Fruit fly (Drosophila melanogaster) whole organism, embryonic: ENCODE data around the gene CG16985.

ENCODE experiments used
- B-H1 ChIP-seq: fragments of 200-800 bp; sonication (Bioruptor generic); IDR thresholded peaks from 3 replicates; pipeline ENCODE4 v1.3.6; 2022; ENCODE audit warnings: missing biosample characterization, missing genetic modification characterization
- CG10654 ChIP-seq: fragments of 200-800 bp; sonication (Bioruptor generic); optimal IDR thresholded peaks from 2 replicates; lab custom pipeline; 2016; ENCODE audit warnings: missing biosample characterization, missing genetic modification characterization
- CG11247 ChIP-seq: fragments of 200-800 bp; sonication (Bioruptor generic); IDR thresholded peaks from 2 replicates; pipeline ENCODE4 v1.3.6; 2022; ENCODE audit warnings: missing biosample characterization, missing genetic modification characterization
- CG12071 ChIP-seq: fragments of 200-800 bp; sonication (Bioruptor generic); optimal IDR thresholded peaks from 3 replicates; lab custom pipeline; 2018; ENCODE audit warnings: missing biosample characterization, mild to moderate bottlenecking, missing genetic modification characterization
- CG1233 ChIP-seq: fragments of 200-800 bp; sonication (Bioruptor generic); optimal IDR thresholded peaks from 4 replicates; lab custom pipeline; 2018; ENCODE audit warnings: missing biosample characterization, mild to moderate bottlenecking, missing genetic modification characterization
- CG14667 ChIP-seq: fragments of 200-800 bp; sonication (Bioruptor generic); IDR thresholded peaks from 2 replicates; pipeline ENCODE4 v1.3.6; 2022; ENCODE audit warnings: missing biosample characterization, missing genetic modification characterization
- CG14710 ChIP-seq: fragments of 200-800 bp; sonication (Bioruptor generic); optimal IDR thresholded peaks from 3 replicates; lab custom pipeline; 2019; ENCODE audit warnings: missing biosample characterization, mild to moderate bottlenecking, missing genetic modification characterization, moderate library complexity
- CG1529 ChIP-seq: fragments of 200-800 bp; sonication (Bioruptor generic); optimal IDR thresholded peaks from 3 replicates; lab custom pipeline; 2018; ENCODE audit warnings: missing biosample characterization, missing genetic modification characterization
- CG15479 ChIP-seq: fragments of 200-800 bp; sonication (Bioruptor generic); optimal IDR thresholded peaks from 3 replicates; lab custom pipeline; 2019; ENCODE audit warnings: missing biosample characterization, mild to moderate bottlenecking, missing genetic modification characterization, moderate library complexity
- CG15601 ChIP-seq: fragments of 200-800 bp; sonication (Bioruptor generic); optimal IDR thresholded peaks from 3 replicates; lab custom pipeline; 2019; ENCODE audit warnings: missing biosample characterization, mild to moderate bottlenecking, missing genetic modification characterization, moderate library complexity
- CG1602 ChIP-seq: fragments of 200-800 bp; sonication (Bioruptor generic); optimal IDR thresholded peaks from 3 replicates; lab custom pipeline; 2016; ENCODE audit warnings: missing biosample characterization, missing genetic modification characterization
- CG2202 ChIP-seq: fragments of 200-800 bp; sonication (Bioruptor generic); optimal IDR thresholded peaks from 2 replicates; lab custom pipeline; 2018; ENCODE audit warnings: missing biosample characterization, mild to moderate bottlenecking, missing genetic modification characterization
- CG4617 ChIP-seq: fragments of 200-800 bp; sonication (Bioruptor generic); optimal IDR thresholded peaks from 3 replicates; lab custom pipeline; 2016; ENCODE audit warnings: missing biosample characterization, missing genetic modification characterization, borderline replicate concordance
- CG4854 ChIP-seq: fragments of 200-800 bp; sonication (Bioruptor generic); optimal IDR thresholded peaks from 2 replicates; lab custom pipeline; 2016; ENCODE audit warnings: missing biosample characterization, missing genetic modification characterization, inconsistent platforms
- CG6813 ChIP-seq: fragments of 200-800 bp; sonication (Bioruptor generic); optimal IDR thresholded peaks from 2 replicates; lab custom pipeline; 2017; ENCODE audit warnings: missing biosample characterization, missing genetic modification characterization, mild to moderate bottlenecking, moderate library complexity, missing genetic modification reagents
- CG9727 ChIP-seq: fragments of 200-800 bp; sonication (Bioruptor generic); optimal IDR thresholded peaks from 3 replicates; lab custom pipeline; 2017; ENCODE audit warnings: missing biosample characterization, mild to moderate bottlenecking, missing genetic modification characterization
- CrebB ChIP-seq: fragments of 200-800 bp; sonication (Bioruptor generic); optimal IDR thresholded peaks from 3 replicates; lab custom pipeline; 2018; ENCODE audit warnings: missing biosample characterization, mild to moderate bottlenecking, missing genetic modification characterization
- Deaf1 ChIP-seq: fragments of 200-800 bp; optimal IDR thresholded peaks from 3 replicates; lab custom pipeline; 2019; ENCODE audit warnings: missing biosample characterization, mild to moderate bottlenecking, missing genetic modification characterization, moderate library complexity
- Eip74EF ChIP-seq, 2 experiments: fragments of 200-800 bp in 1 of 2; fragments of >200 bp in 1 of 2; sonication (Bioruptor generic) in 1 of 2; optimal IDR thresholded peaks; 2 replicates each; lab custom pipeline; 2017 to 2019; ENCODE audit warnings: missing biosample characterization in 2 of 2, missing genetic modification characterization in 2 of 2, mild to moderate bottlenecking in 1 of 2, moderate library complexity in 1 of 2
- Ets65A ChIP-seq: fragments of 200-800 bp; sonication (Bioruptor generic); peaks from one replicate; lab custom pipeline; 2016; ENCODE audit warnings: missing biosample characterization, missing genetic modification characterization
- HHEX ChIP-seq: fragments of 200-800 bp; sonication (Bioruptor generic); optimal IDR thresholded peaks from 3 replicates; lab custom pipeline; 2017; ENCODE audit warnings: missing biosample characterization, mild to moderate bottlenecking, missing genetic modification characterization, missing genetic modification reagents
- Hey ChIP-seq: fragments of 200-800 bp; sonication (Bioruptor generic); optimal IDR thresholded peaks from 3 replicates; lab custom pipeline; 2018; ENCODE audit warnings: missing biosample characterization, mild to moderate bottlenecking, missing genetic modification characterization
- Hr78 ChIP-seq, 2 experiments: fragments of 200-800 bp in 1 of 2; fragments of >200 bp in 1 of 2; sonication (Bioruptor generic) in 1 of 2; optimal IDR thresholded peaks; 2 replicates each; lab custom pipeline; 2017 to 2019; ENCODE audit warnings: missing biosample characterization in 2 of 2, missing genetic modification characterization in 2 of 2, mild to moderate bottlenecking in 1 of 2, moderate library complexity in 1 of 2
- Jarid2 ChIP-seq: fragments of 200-800 bp; sonication (Bioruptor generic); optimal IDR thresholded peaks from 3 replicates; lab custom pipeline; 2017; ENCODE audit warnings: mild to moderate bottlenecking, missing biosample characterization, missing genetic modification reagents, missing genetic modification characterization
- Kr ChIP-seq: fragments of 200-800 bp; sonication (Bioruptor generic); optimal IDR thresholded peaks from 2 replicates; lab custom pipeline; 2017; ENCODE audit warnings: missing biosample characterization, mild to moderate bottlenecking, missing genetic modification characterization
- NFAT ChIP-seq: fragments of 200-800 bp; sonication (Bioruptor generic); IDR thresholded peaks from 2 replicates; pipeline ENCODE4 v1.3.6; 2022; ENCODE audit warnings: missing biosample characterization, missing genetic modification characterization
- Pdp1 ChIP-seq, 2 experiments: fragments of 200-800 bp; sonication (Bioruptor generic); optimal IDR thresholded peaks; 3 replicates each; lab custom pipeline; 2016; ENCODE audit warnings: missing biosample characterization in 2 of 2, missing genetic modification characterization in 2 of 2, mild to moderate bottlenecking in 1 of 2, moderate library complexity in 1 of 2
- Usf ChIP-seq: fragments of 200-800 bp; sonication (Bioruptor generic); optimal IDR thresholded peaks from 2 replicates; lab custom pipeline; 2017; ENCODE audit warnings: missing genotype, missing biosample characterization, missing genetic modification characterization
- Xbp1 ChIP-seq: fragments of 200-800 bp; sonication (Bioruptor generic); optimal IDR thresholded peaks from 3 replicates; lab custom pipeline; 2016; ENCODE audit warnings: missing biosample characterization, mild to moderate bottlenecking, missing genetic modification characterization
- ac ChIP-seq: fragments of 200-800 bp; sonication (Bioruptor generic); optimal IDR thresholded peaks from 3 replicates; lab custom pipeline; 2017; ENCODE audit warnings: missing biosample characterization, mild to moderate bottlenecking, missing genetic modification characterization
- bab2 ChIP-seq: fragments of 200-800 bp; sonication (Bioruptor generic); optimal IDR thresholded peaks from 2 replicates; lab custom pipeline; 2016; ENCODE audit warnings: missing biosample characterization, missing genetic modification characterization
- bsh ChIP-seq, 2 experiments: fragments of 200-800 bp; sonication (Bioruptor generic); optimal IDR thresholded peaks; 2 replicates each; lab custom pipeline; 2017 to 2018; ENCODE audit warnings: mild to moderate bottlenecking in 2 of 2, missing biosample characterization in 2 of 2, missing genetic modification characterization in 2 of 2, moderate library complexity in 1 of 2
- ci ChIP-seq: fragments of 200-800 bp; sonication (Bioruptor generic); IDR thresholded peaks from 3 replicates; pipeline ENCODE4 v1.3.6; 2022; ENCODE audit warnings: missing biosample characterization, missing genetic modification characterization
- dpn ChIP-seq, 2 experiments: fragments of 200-800 bp; sonication (Bioruptor generic); optimal IDR thresholded peaks; 3 replicates each; lab custom pipeline; 2016; ENCODE audit warnings: missing biosample characterization in 2 of 2, missing genetic modification characterization in 2 of 2
- esg ChIP-seq: fragments of 200-800 bp; sonication (Bioruptor generic); conservative IDR thresholded peaks from 2 replicates; pipeline ENCODE4 v1.3.6; 2022; ENCODE audit warnings: missing biosample characterization, missing genetic modification characterization
- eyg ChIP-seq: fragments of 200-800 bp; sonication (Bioruptor generic); optimal IDR thresholded peaks from 3 replicates; lab custom pipeline; 2016; ENCODE audit warnings: missing biosample characterization, missing genetic modification characterization
- fd102C ChIP-seq: fragments of 200-800 bp; sonication (Bioruptor generic); optimal IDR thresholded peaks from 2 replicates; lab custom pipeline; 2018; ENCODE audit warnings: missing biosample characterization, mild to moderate bottlenecking, missing genetic modification characterization, moderate library complexity
- gfzf ChIP-seq: fragments of 200-800 bp; sonication (Bioruptor generic); optimal IDR thresholded peaks from 2 replicates; lab custom pipeline; 2016; ENCODE audit warnings: missing biosample characterization, mild to moderate bottlenecking, missing genetic modification characterization, moderate library complexity
- grau ChIP-seq: fragments of 200-800 bp; optimal IDR thresholded peaks from 3 replicates; lab custom pipeline; 2019; ENCODE audit warnings: missing biosample characterization, mild to moderate bottlenecking, missing genetic modification characterization, moderate library complexity
- insv ChIP-seq, 2 experiments: fragments of 200-800 bp; sonication (Bioruptor generic); optimal IDR thresholded peaks; 3 replicates each; lab custom pipeline; 2016 to 2018; ENCODE audit warnings: missing biosample characterization in 2 of 2, missing genetic modification characterization in 2 of 2
- pho ChIP-seq: fragments of 200-800 bp; sonication (Bioruptor generic); optimal IDR thresholded peaks from 2 replicates; lab custom pipeline; 2016; ENCODE audit warnings: missing biosample characterization, missing genetic modification characterization
- psq ChIP-seq: fragments of 200-800 bp; sonication (Bioruptor generic); optimal IDR thresholded peaks from 2 replicates; lab custom pipeline; 2017; ENCODE audit warnings: missing biosample characterization, missing genetic modification characterization
- sens-2 ChIP-seq: fragments of 200-800 bp; sonication (Bioruptor generic); IDR thresholded peaks from 2 replicates; pipeline ENCODE4 v1.3.6; 2022; ENCODE audit warnings: missing biosample characterization, missing genetic modification characterization
- slp2 ChIP-seq: fragments of 200-800 bp; sonication (Bioruptor generic); optimal IDR thresholded peaks from 2 replicates; lab custom pipeline; 2016; ENCODE audit warnings: missing biosample characterization, missing genetic modification characterization
- tin ChIP-seq: fragments of 200-800 bp; sonication (Bioruptor generic); optimal IDR thresholded peaks from 3 replicates; lab custom pipeline; 2016; ENCODE audit warnings: missing biosample characterization, missing genetic modification characterization
- trem ChIP-seq: fragments of 200-800 bp; optimal IDR thresholded peaks from 3 replicates; lab custom pipeline; 2019; ENCODE audit warnings: missing biosample characterization, mild to moderate bottlenecking, missing genetic modification characterization, moderate library complexity
- wek ChIP-seq: fragments of 200-800 bp; sonication (Bioruptor generic); optimal IDR thresholded peaks from 3 replicates; lab custom pipeline; 2018; ENCODE audit warnings: missing biosample characterization, mild to moderate bottlenecking, missing genetic modification characterization, moderate library complexity
- zen2 ChIP-seq: fragments of 200-800 bp; sonication (Bioruptor generic); IDR thresholded peaks from 3 replicates; pipeline ENCODE4 v1.3.6; 2022; ENCODE audit warnings: missing biosample characterization, missing genetic modification characterization; ENCODE audit not compliant: partially characterized antibody
- zfh1 ChIP-seq: fragments of 200-800 bp; sonication (Bioruptor generic); IDR thresholded peaks from 3 replicates; pipeline ENCODE4 v1.3.6; 2022; ENCODE audit warnings: missing biosample characterization, missing genetic modification characterization

The CG16985 gene

DNA sequence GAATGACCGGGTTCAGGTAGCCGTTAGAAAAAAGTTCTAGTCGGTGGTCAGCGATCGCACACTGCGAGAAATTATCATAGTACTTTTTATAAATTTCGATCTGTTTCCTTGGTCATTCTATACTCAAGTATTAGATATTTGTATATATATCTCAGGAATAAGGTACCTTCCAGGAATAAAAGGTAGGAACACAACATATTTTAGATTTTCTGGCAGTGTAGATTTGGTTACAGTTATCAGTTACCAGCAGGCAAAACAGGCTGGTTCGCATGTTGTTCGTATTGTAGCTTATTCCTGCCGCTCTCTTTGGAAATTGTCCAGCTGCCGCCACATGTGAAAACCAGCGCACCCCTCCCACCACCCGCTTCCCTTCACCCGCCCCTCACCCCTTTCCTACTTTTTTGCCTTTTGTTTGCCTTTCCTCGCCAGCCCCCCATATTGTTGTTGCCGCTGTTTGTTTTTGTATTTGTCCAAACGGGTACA is 17.7 kb upstream of the CG16985 start (continued):
- TF ChIP-seq esg (GFP tag; lab: Robert Waterston, UW) = peak; percentile 91
- peak; percentile 22 for TF ChIP-seq slp2 (GFP tag; lab: Kevin White, UChicago)
- TF ChIP-seq sens-2 (GFP tag; lab: Robert Waterston, UW) = peak; percentile 86
- TF ChIP-seq wek (GFP tag; lab: Kevin White, UChicago) = peak; percentile 23
- no peak for TF ChIP-seq zen2 (GFP tag; lab: Robert Waterston, UW)
- TF ChIP-seq CG14667 (GFP tag; lab: Robert Waterston, UW) = peak; percentile 68
- TF ChIP-seq bab2 = peak; percentile 83
- TF ChIP-seq CG1602 (GFP tag; lab: Kevin White, UChicago) = peak; percentile 73
- TF ChIP-seq Hey (tag; lab: Kevin White, UChicago) = no peak
- TF ChIP-seq ci (GFP tag; lab: Robert Waterston, UW) = peak; percentile 97
- TF ChIP-seq Jarid2 (GFP tag; lab: Kevin White, UChicago) = peak; percentile 43
- no peak for TF ChIP-seq CG4617 (GFP tag; lab: Kevin White, UChicago)
- no peak for TF ChIP-seq gfzf (GFP tag; lab: Kevin White, UChicago)
- TF ChIP-seq CG11247 (GFP tag; lab: Robert Waterston, UW) = peak; percentile 71
- peak; percentile 75 for TF ChIP-seq CG12071
- peak; percentile 69; the same call in 2 of the 3 replicates for TF ChIP-seq zfh1
- TF ChIP-seq trem (tag; lab: Kevin White, UChicago) = peak; percentile 87
- peak; percentile 76 for TF ChIP-seq CrebB (tag; lab: Kevin White, UChicago)
- peak; percentile 4 for TF ChIP-seq CG15479
- TF ChIP-seq CG1233 = peak; percentile 80
- peak; percentile 80 for TF ChIP-seq Kr
- TF ChIP-seq Xbp1 (GFP tag; lab: Kevin White, UChicago) = peak; percentile 81
- peak; percentile 87 for TF ChIP-seq HHEX
- peak; percentile 86 for TF ChIP-seq CG15601
- TF ChIP-seq Eip74EF (GFP tag; optimal IDR thresholded peaks at IDR 0.05; lab: Kevin White, UChicago) = peak in 1 of 2 experiments; percentile 73
- peak; percentile 67 for TF ChIP-seq pho (GFP tag; lab: Kevin White, UChicago)
- TF ChIP-seq Deaf1 (tag; lab: Kevin White, UChicago) = peak; percentile 72
- peak; percentile 59 to 71 for TF ChIP-seq Pdp1 (GFP tag; optimal IDR thresholded peaks at IDR 0.05; lab: Kevin White, UChicago)
- TF ChIP-seq dpn (GFP tag; optimal IDR thresholded peaks at IDR 0.05; lab: Kevin White, UChicago) = peak; percentile 72 to 79
- peak; percentile 37 for TF ChIP-seq eyg
- TF ChIP-seq CG2202 = peak; percentile 81
- TF ChIP-seq bsh (GFP tag; optimal IDR thresholded peaks at IDR 0.05; lab: Kevin White, UChicago) = peak; percentile 20 to 94
- peak; percentile 89 for TF ChIP-seq CG6813 (GFP tag; lab: Kevin White, UChicago)
- peak; percentile 77 for TF ChIP-seq CG4854 (GFP tag; lab: Kevin White, UChicago)
- peak; percentile 89 for TF ChIP-seq CG14710 (tag; lab: Kevin White, UChicago)
- peak; percentile 96 for TF ChIP-seq Ets65A (GFP tag; lab: Kevin White, UChicago)
- TF ChIP-seq ac (GFP tag; lab: Kevin White, UChicago) = peak; percentile 58
- peak in 1 of 2 experiments; percentile 44 for TF ChIP-seq insv (GFP tag; optimal IDR thresholded peaks at IDR 0.05; lab: Kevin White, UChicago)
- peak; percentile 59 for TF ChIP-seq NFAT (GFP tag; lab: Robert Waterston, UW)
- TF ChIP-seq fd102C (GFP tag; lab: Kevin White, UChicago) = peak; percentile 47
- peak; percentile 71 for TF ChIP-seq CG10654 (GFP tag; lab: Kevin White, UChicago)
- TF ChIP-seq tin (GFP tag; lab: Kevin White, UChicago) = peak; percentile 82
- TF ChIP-seq Hr78 (GFP tag; optimal IDR thresholded peaks at IDR 0.05; lab: Kevin White, UChicago) = peak in 1 of 2 experiments; percentile 79
- peak; percentile 72 for TF ChIP-seq grau (tag; lab: Kevin White, UChicago)
- peak; percentile 60 for TF ChIP-seq psq
- peak; percentile 76 for TF ChIP-seq Usf (GFP tag; lab: Kevin White, UChicago)
- TF ChIP-seq CG1529 (GFP tag; lab: Kevin White, UChicago) = peak; percentile 85
- TF ChIP-seq B-H1 (GFP tag; lab: Robert Waterston, UW) = peak; percentile 80
- TF ChIP-seq CG9727 = peak; percentile 92
